Fruit fly (Drosophila melanogaster) whole organism, prepupa: ENCODE results near the gene CG34313.
A peak's percentile ranks its signal among the peaks of the same experiment; 100 is the strongest.

ENCODE experiments used
- CG10631 ChIP-seq: fragments of 200-800 bp; sonication (Bioruptor generic); optimal IDR thresholded peaks from 2 replicates; lab custom pipeline; 2016; ENCODE audit warnings: missing biosample characterization, missing genetic modification characterization
- CG10669 ChIP-seq: fragments of 200-800 bp; sonication (Bioruptor generic); optimal IDR thresholded peaks from 3 replicates; lab custom pipeline; 2018; ENCODE audit warnings: missing biosample characterization, mild to moderate bottlenecking, missing genetic modification characterization, moderate library complexity
- CG11294 ChIP-seq: fragments of 200-800 bp; sonication (Bioruptor generic); IDR thresholded peaks from 2 replicates; pipeline ENCODE4 v1.3.6; 2022; ENCODE audit warnings: missing biosample characterization, missing genetic modification characterization
- CG11762 ChIP-seq: fragments of 200-800 bp; sonication (Bioruptor generic); optimal IDR thresholded peaks from 3 replicates; lab custom pipeline; 2016; ENCODE audit warnings: missing biosample characterization, missing genetic modification characterization; ENCODE audit not compliant: insufficient read depth
- CG16779 ChIP-seq: fragments of 200-800 bp; sonication (Bioruptor generic); optimal IDR thresholded peaks from 3 replicates; lab custom pipeline; 2017; ENCODE audit warnings: missing biosample characterization, mild to moderate bottlenecking, missing genetic modification characterization
- CG3032 ChIP-seq: fragments of 200-800 bp; optimal IDR thresholded peaks from 2 replicates; lab custom pipeline; 2019; ENCODE audit warnings: missing biosample characterization, mild to moderate bottlenecking, missing genetic modification characterization, moderate library complexity
- CG34406 ChIP-seq: fragments of 200-800 bp; sonication (Bioruptor generic); optimal IDR thresholded peaks from 3 replicates; lab custom pipeline; 2016; ENCODE audit warnings: missing biosample characterization, missing genetic modification characterization
- CG3919 ChIP-seq: fragments of 200-800 bp; sonication (Bioruptor generic); optimal IDR thresholded peaks from 3 replicates; lab custom pipeline; 2016; ENCODE audit warnings: missing biosample characterization, missing genetic modification characterization
- CG4318 ChIP-seq: fragments of 200-800 bp; sonication (Bioruptor generic); optimal IDR thresholded peaks from 3 replicates; lab custom pipeline; 2017; ENCODE audit warnings: missing biosample characterization, mild to moderate bottlenecking, missing genetic modification characterization
- CG6276 ChIP-seq: fragments of 200-800 bp; sonication (Bioruptor generic); optimal IDR thresholded peaks from 2 replicates; lab custom pipeline; 2017; ENCODE audit warnings: missing biosample characterization, mild to moderate bottlenecking, missing genetic modification characterization
- CG6792 ChIP-seq: fragments of 200-800 bp; sonication (Bioruptor generic); optimal IDR thresholded peaks from 3 replicates; lab custom pipeline; 2016; ENCODE audit warnings: missing biosample characterization, missing genetic modification characterization
- CG7368 ChIP-seq: fragments of 200-800 bp; sonication (Bioruptor generic); optimal IDR thresholded peaks from 3 replicates; lab custom pipeline; 2016; ENCODE audit warnings: missing biosample characterization, missing genetic modification characterization
- Eip75B ChIP-seq: fragments of 200-800 bp; sonication (Bioruptor generic); optimal IDR thresholded peaks from 3 replicates; lab custom pipeline; 2016; ENCODE audit warnings: missing biosample characterization, missing genetic modification characterization
- Eip93F ChIP-seq: fragments of 200-800 bp; sonication (Bioruptor generic); optimal IDR thresholded peaks from 2 replicates; lab custom pipeline; 2016; ENCODE audit warnings: missing biosample characterization, mild to moderate bottlenecking, missing genetic modification characterization
- Ets21C ChIP-seq: fragments of 200-800 bp; sonication (Bioruptor generic); optimal IDR thresholded peaks from 3 replicates; lab custom pipeline; 2016; ENCODE audit warnings: missing biosample characterization, missing genetic modification characterization
- Hr4 ChIP-seq: fragments of 200-800 bp; sonication (Bioruptor generic); optimal IDR thresholded peaks from 3 replicates; lab custom pipeline; 2016; ENCODE audit warnings: missing biosample characterization, missing genetic modification characterization
- Lpt ChIP-seq: fragments of 200-800 bp; sonication (Bioruptor generic); optimal IDR thresholded peaks from 3 replicates; lab custom pipeline; 2016; ENCODE audit warnings: missing biosample characterization, missing genetic modification characterization
- OdsH ChIP-seq: fragments of 200-800 bp; sonication (Bioruptor generic); optimal IDR thresholded peaks from 3 replicates; lab custom pipeline; 2016; ENCODE audit warnings: missing biosample characterization, missing genetic modification characterization
- acj6 ChIP-seq: fragments of 200-800 bp; sonication (Bioruptor generic); optimal IDR thresholded peaks from 3 replicates; lab custom pipeline; 2016; ENCODE audit warnings: missing biosample characterization, missing genetic modification characterization
- fd59A ChIP-seq: fragments of 200-800 bp; sonication (Bioruptor generic); optimal IDR thresholded peaks from 2 replicates; lab custom pipeline; 2017; ENCODE audit warnings: missing biosample characterization, mild to moderate bottlenecking, missing genetic modification characterization, missing genetic modification reagents
- fkh ChIP-seq: fragments of 200-800 bp; sonication (Bioruptor generic); optimal IDR thresholded peaks from 3 replicates; lab custom pipeline; 2017; ENCODE audit warnings: missing biosample characterization, mild to moderate bottlenecking, missing genetic modification characterization, moderate library complexity
- salr ChIP-seq, 2 experiments: fragments of 200-800 bp; sonication (Bioruptor generic); optimal IDR thresholded peaks; 3 replicates each; lab custom pipeline; 2016 to 2018; ENCODE audit warnings: missing biosample characterization in 2 of 2, missing genetic modification characterization in 2 of 2, mild to moderate bottlenecking in 1 of 2
- svp ChIP-seq: fragments of 200-800 bp; sonication (Bioruptor generic); peaks from one replicate; lab custom pipeline; 2016; ENCODE audit warnings: missing biosample characterization, missing genetic modification characterization

The CG34313 gene

DNA sequence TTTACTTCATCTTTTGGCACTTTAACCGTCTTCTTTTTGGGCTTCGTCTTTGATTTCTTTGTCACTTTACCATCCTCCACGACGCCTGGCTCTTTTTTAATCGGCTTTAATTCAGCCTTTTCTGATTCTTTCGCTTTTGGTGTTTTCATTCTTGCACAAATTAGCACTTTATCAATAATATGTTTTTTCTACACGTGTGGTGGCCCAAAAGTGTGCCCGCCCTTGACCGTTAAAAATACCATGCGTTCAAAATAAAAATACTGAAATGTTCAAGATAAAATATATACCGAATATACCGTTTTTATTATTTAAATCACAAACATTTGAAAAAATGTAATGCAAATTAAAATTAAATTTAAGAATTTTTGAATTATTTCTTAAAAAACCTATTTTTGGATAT, 22.7 kb downstream of the CG34313 start, which contains the start of gene CG12288:
CG12288 (minus strand) TSS at position 216 of the 400 bp plus-strand sequence.
- TF ChIP-seq CG3032 (tag; lab: Kevin White, UChicago) (no peak), CG10631 (no peak), CG11762 (GFP tag; lab: Kevin White, UChicago) (no peak), CG10669 (no peak), svp (GFP tag; lab: Kevin White, UChicago) (no peak), Lpt (GFP tag; lab: Kevin White, UChicago) (no peak), Eip75B (GFP tag; lab: Kevin White, UChicago) (no peak), CG6276 (no peak)
- TF ChIP-seq, all 60 proteins: peak for 0

DNA sequence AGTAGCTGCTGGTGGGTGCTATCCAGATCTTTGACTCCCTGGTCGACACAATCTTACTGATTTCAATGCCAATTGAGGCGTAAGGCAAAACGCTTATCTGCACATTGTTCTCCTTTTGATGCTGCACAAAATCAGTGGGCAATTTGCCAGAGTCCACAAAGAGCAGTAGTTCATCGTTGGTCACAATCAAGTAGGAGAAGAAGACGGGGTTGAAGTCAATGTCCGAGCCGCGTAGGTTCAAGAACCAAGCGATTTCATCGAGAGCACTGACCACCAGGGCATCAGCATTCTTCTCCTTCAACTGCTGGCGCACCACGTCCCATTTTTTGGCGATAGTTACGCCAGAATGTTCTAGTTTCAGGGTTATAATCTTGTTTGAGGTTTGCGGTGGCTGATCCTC, 30.0 kb downstream of the CG34313 start:
- TF ChIP-seq CG11294 (GFP tag; lab: Robert Waterston, UW) (no peak), svp (GFP tag; lab: Kevin White, UChicago) (peak; percentile 94)

DNA sequence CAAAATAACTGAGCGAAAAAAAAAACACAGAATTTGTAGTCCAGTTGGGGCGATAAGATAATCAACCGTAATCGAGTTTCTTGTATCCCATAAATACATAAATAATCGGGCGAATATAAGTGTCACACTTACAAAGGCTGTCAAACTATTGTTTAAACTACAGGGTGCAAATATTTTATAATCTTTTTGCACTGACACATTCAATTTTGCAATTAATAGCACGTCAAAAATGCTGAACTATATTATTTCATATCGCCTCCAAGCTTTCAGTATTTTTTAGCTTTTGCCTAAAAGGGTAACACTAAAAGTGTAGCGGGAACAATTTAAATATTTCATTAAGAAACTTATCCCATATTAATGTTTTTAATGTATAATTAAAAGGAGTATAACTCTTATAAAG, 30.9 kb downstream of the CG34313 start, which contains the start of gene ApepP:
ApepP (minus strand) TSS at position 242 of the 400 bp plus-strand sequence.
- TF ChIP-seq fkh (no peak), svp (GFP tag; lab: Kevin White, UChicago) (peak; percentile 58), OdsH (GFP tag; lab: Kevin White, UChicago) (no peak), Lpt (GFP tag; lab: Kevin White, UChicago) (no peak), CG34406 (GFP tag; lab: Kevin White, UChicago) (no peak), CG6792 (GFP tag; lab: Kevin White, UChicago) (no peak), acj6 (GFP tag; lab: Kevin White, UChicago) (no peak), Hr4 (GFP tag; lab: Kevin White, UChicago) (no peak)

DNA sequence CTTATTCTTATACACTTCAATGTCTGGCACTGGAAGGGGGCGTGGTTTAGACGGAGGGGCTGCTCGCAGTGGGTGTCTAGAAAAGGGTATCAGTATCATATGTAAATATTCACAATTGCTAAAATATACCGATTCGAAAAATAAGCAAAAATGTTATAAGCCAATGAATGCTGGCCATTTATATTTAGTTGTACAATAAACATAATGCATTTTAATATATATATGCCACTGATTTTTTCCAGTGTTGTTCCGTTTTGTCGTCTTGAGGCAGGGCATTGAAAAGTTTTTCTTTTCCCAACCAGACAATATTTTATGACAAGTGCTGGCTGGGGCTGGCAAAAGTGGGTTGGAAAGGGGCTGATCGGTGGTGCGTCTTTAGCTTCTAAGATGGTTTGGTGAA, 42.5 kb downstream of the CG34313 start:
- no peak for TF ChIP-seq CG3919 (GFP tag; lab: Kevin White, UChicago)
- TF ChIP-seq Ets21C (GFP tag; lab: Kevin White, UChicago): no peak
- TF ChIP-seq CG7368 (GFP tag; lab: Kevin White, UChicago): no peak
- no peak for TF ChIP-seq Eip93F (GFP tag; lab: Kevin White, UChicago)
- no peak for TF ChIP-seq CG10631
- TF ChIP-seq svp (GFP tag; lab: Kevin White, UChicago): no peak
- TF ChIP-seq CG10669: no peak
- TF ChIP-seq fkh: no peak
- TF ChIP-seq OdsH (GFP tag; lab: Kevin White, UChicago): no peak
- TF ChIP-seq CG16779 (tag; lab: Kevin White, UChicago): no peak
- no peak for TF ChIP-seq salr (GFP tag; optimal IDR thresholded peaks at IDR 0.05; lab: Kevin White, UChicago)
- no peak for TF ChIP-seq CG4318 (GFP tag; lab: Kevin White, UChicago)
- no peak for TF ChIP-seq fd59A (GFP tag; lab: Kevin White, UChicago)
